Worm (Caenorhabditis elegans): Measurements from ENCODE around the gene pef-1.

The pef-1 gene

ce11 chrIII:926216-926615 is at the start of gene pef-1:
Gene pef-1 (minus strand): TSS chrIII:926316.
- peak; percentile 49 for TF ChIP-seq dsc-1 (tag; optimal IDR thresholded peaks at IDR 0.05)
- TF ChIP-seq sup-37 (GFP tag; optimal IDR thresholded peaks at IDR 0.05) = no peak
- TF ChIP-seq lir-3 (tag; optimal IDR thresholded peaks at IDR 0.05; ENCODE audit: poor library complexity) = no peak

ce11 chrIII:970928-971327 is 44.8 kb upstream of the pef-1 start:
- TF ChIP-seq nhr-84 (tag; optimal IDR thresholded peaks at IDR 0.05) (no peak), mdl-1 (tag; optimal IDR thresholded peaks at IDR 0.05) (no peak)

ce11 chrIII:966259-966658 is 40.1 kb upstream of the pef-1 start:
- TF ChIP-seq lin-15B (tag; optimal IDR thresholded peaks at IDR 0.05) (no peak), mef-2 (tag; optimal IDR thresholded peaks at IDR 0.05) (no peak), lsy-2 (tag; optimal IDR thresholded peaks at IDR 0.05) (no peak)

ce11 chrIII:964637-965036 is 38.5 kb upstream of the pef-1 start:
- TF ChIP-seq nhr-77 (tag; optimal IDR thresholded peaks at IDR 0.05) (no peak), fkh-4 (tag; optimal IDR thresholded peaks at IDR 0.05; ENCODE audit: borderline replicate concordance) (no peak), pag-3 (tag; optimal IDR thresholded peaks at IDR 0.05; ENCODE audit: borderline replicate concordance, insufficient read depth) (no peak), isw-1 (GFP tag; IDR thresholded peaks at IDR 0.05) (no peak), ceh-82 (tag; optimal IDR thresholded peaks at IDR 0.05) (no peak), efl-3 (GFP tag; optimal IDR thresholded peaks at IDR 0.05) (no peak), nhr-47 (tag; optimal IDR thresholded peaks at IDR 0.05) (no peak), ztf-11 (tag; optimal IDR thresholded peaks at IDR 0.05) (no peak), nhr-28 (tag; optimal IDR thresholded peaks at IDR 0.05) (no peak), pax-3 (tag; optimal IDR thresholded peaks at IDR 0.05) (no peak), dsc-1 (tag; optimal IDR thresholded peaks at IDR 0.05) (no peak), fos-1 (tag; optimal IDR thresholded peaks at IDR 0.05) (no peak)

- TF ChIP-seq hlh-4 (tag; optimal IDR thresholded peaks at IDR 0.05) = no peak
- TF ChIP-seq mep-1 (tag; optimal IDR thresholded peaks at IDR 0.05) = no peak
- no peak for TF ChIP-seq irx-1 (tag; optimal IDR thresholded peaks at IDR 0.05)
- TF ChIP-seq egl-13 (tag; optimal IDR thresholded peaks at IDR 0.05) = no peak
- no peak for TF ChIP-seq elt-2 (tag; optimal IDR thresholded peaks at IDR 0.05)
- TF ChIP-seq nhr-76 (tag; optimal IDR thresholded peaks at IDR 0.05) = no peak
- no peak for TF ChIP-seq vab-15 (tag; optimal IDR thresholded peaks at IDR 0.05)
- no peak for TF ChIP-seq mdl-1 (tag; optimal IDR thresholded peaks at IDR 0.05)
- TF ChIP-seq unc-86 (tag; optimal IDR thresholded peaks at IDR 0.05) = no peak
- no peak for TF ChIP-seq lir-3 (tag; optimal IDR thresholded peaks at IDR 0.05; ENCODE audit: poor library complexity)
- no peak for TF ChIP-seq pqm-1 (tag; optimal IDR thresholded peaks at IDR 0.05)
- TF ChIP-seq tbx-2 (tag; optimal IDR thresholded peaks at IDR 0.05) = no peak
Observed at ce11 chrIII:961948-962347, 35.8 kb upstream of the pef-1 start, which contains the start of gene fbxa-51. Gene fbxa-51 (plus strand): TSS chrIII:962269.

- no peak for TF ChIP-seq pag-3 (tag; optimal IDR thresholded peaks at IDR 0.05; ENCODE audit: borderline replicate concordance, insufficient read depth)
- no peak for TF ChIP-seq lin-14 (GFP tag; optimal IDR thresholded peaks at IDR 0.05)
- TF ChIP-seq aha-1 (tag; optimal IDR thresholded peaks at IDR 0.05) = no peak
- TF ChIP-seq vab-15 (tag; optimal IDR thresholded peaks at IDR 0.05) = no peak
- no peak for TF ChIP-seq nhr-12 (tag; optimal IDR thresholded peaks at IDR 0.05)
- no peak for TF ChIP-seq fkh-4 (tag; optimal IDR thresholded peaks at IDR 0.05; ENCODE audit: borderline replicate concordance)
- no peak for TF ChIP-seq unc-130 (tag; optimal IDR thresholded peaks at IDR 0.05)
- TF ChIP-seq elt-2 (tag; optimal IDR thresholded peaks at IDR 0.05) = peak; percentile 36
- TF ChIP-seq sox-4 (tag; optimal IDR thresholded peaks at IDR 0.05) = no peak
Observed at ce11 chrIII:955981-956380, 29.9 kb upstream of the pef-1 start, which contains the start of gene fbxa-54. Gene fbxa-54 (plus strand): TSS chrIII:956334.
